Worm (Caenorhabditis elegans): ENCODE results near the gene srx-88.

srx-88 gene

ce11 chrV:11610481-11610880, 27.2 kb downstream of the srx-88 start, which contains the start of gene sas-5 (continued):
- no peak for TF ChIP-seq hmg-20 (GFP tag; IDR thresholded peaks at IDR 0.05)
- TF ChIP-seq hrde-1 (tag; optimal IDR thresholded peaks at IDR 0.05; ENCODE audit: borderline replicate concordance), result no peak
- TF ChIP-seq let-607 (tag; optimal IDR thresholded peaks at IDR 0.05), result peak in 1 of 2 experiments; percentile 22
- TF ChIP-seq sea-2 (GFP tag; IDR thresholded peaks at IDR 0.05), result no peak
- no peak for TF ChIP-seq cebp-2 (GFP tag; IDR thresholded peaks at IDR 0.05)
- no peak for TF ChIP-seq F39B2.1 (GFP tag; IDR thresholded peaks at IDR 0.05)
- TF ChIP-seq madf-8 (GFP tag; conservative IDR thresholded peaks at IDR 0.05), result peak; percentile 84
- no peak for TF ChIP-seq Y79H2A.3 (GFP tag; conservative IDR thresholded peaks at IDR 0.05)
- TF ChIP-seq tbx-9 (tag; optimal IDR thresholded peaks at IDR 0.05; ENCODE audit: borderline replicate concordance), result no peak
- TF ChIP-seq somi-1 (GFP tag; optimal IDR thresholded peaks at IDR 0.05), result no peak
- peak; percentile 14 for TF ChIP-seq die-1 (tag; optimal IDR thresholded peaks at IDR 0.05)
- TF ChIP-seq tbp1 (GFP tag; optimal IDR thresholded peaks at IDR 0.05), result no peak
- no peak for TF ChIP-seq hlh-12 (tag; optimal IDR thresholded peaks at IDR 0.05)
- peak; percentile 9 for TF ChIP-seq nhr-90 (tag; optimal IDR thresholded peaks at IDR 0.05)
- no peak for TF ChIP-seq F10E7.11 (tag; optimal IDR thresholded peaks at IDR 0.05)
- no peak for TF ChIP-seq bed-2 (GFP tag; IDR thresholded peaks at IDR 0.05)
- 0 out of 2 replicates have a peak, but pooled peaks have one; percentile 51 for TF ChIP-seq C06A6.2 (GFP tag; conservative IDR thresholded peaks at IDR 0.05)
- no peak for TF ChIP-seq akir-1 (GFP tag; optimal IDR thresholded peaks at IDR 0.05)
- TF ChIP-seq pbrm-1 (GFP tag; IDR thresholded peaks at IDR 0.05), result peak; percentile 82
- no peak for TF ChIP-seq dpff-1 (tag; optimal IDR thresholded peaks at IDR 0.05)
- TF ChIP-seq Y53G8AR.9 (GFP tag; conservative IDR thresholded peaks at IDR 0.05), result peak; percentile 57; the same call in 1 of the 2 replicates
- TF ChIP-seq egl-44 (GFP tag; IDR thresholded peaks at IDR 0.05), result no peak
- peak in 1 of 2 experiments; percentile 50 for TF ChIP-seq rec-8 (tag; optimal IDR thresholded peaks at IDR 0.05)
- TF ChIP-seq dox-1 (GFP tag; IDR thresholded peaks at IDR 0.05), result peak; percentile 87
- no peak for TF ChIP-seq madf-3 (GFP tag; IDR thresholded peaks at IDR 0.05)
- 0 out of 2 replicates have a peak, but pooled peaks have one; percentile 37 for TF ChIP-seq ztf-25 (GFP tag; IDR thresholded peaks at IDR 0.05)
- no peak for TF ChIP-seq bed-1 (GFP tag; IDR thresholded peaks at IDR 0.05)
- TF ChIP-seq Y56A3A.18 (GFP tag; IDR thresholded peaks at IDR 0.05), result peak; percentile 71; the same call in 1 of the 2 replicates
- TF ChIP-seq snpc-1.3 (tag; optimal IDR thresholded peaks at IDR 0.05; ENCODE audit: insufficient read depth), result no peak
- TF ChIP-seq ztf-3 (GFP tag; optimal IDR thresholded peaks at IDR 0.05), result no peak
- TF ChIP-seq attf-3 (GFP tag; conservative IDR thresholded peaks at IDR 0.05), result 0 out of 2 replicates have a peak, but pooled peaks have one; percentile 15
- peak; percentile 57 for TF ChIP-seq ceh-27 (GFP tag; optimal IDR thresholded peaks at IDR 0.05)
- peak; percentile 54 for TF ChIP-seq attf-5 (GFP tag; optimal IDR thresholded peaks at IDR 0.05)
- peak; percentile 40 for TF ChIP-seq rpc-1 (optimal IDR thresholded peaks at IDR 0.05)
- TF ChIP-seq rpc-1 (tag; optimal IDR thresholded peaks at IDR 0.05), result no peak
- peak; percentile 58 for TF ChIP-seq hmg-1.2 (GFP tag; IDR thresholded peaks at IDR 0.05)
- TF ChIP-seq lin-40 (tag; optimal IDR thresholded peaks at IDR 0.05), result peak; percentile 51
- no peak for TF ChIP-seq chd-7 (tag; optimal IDR thresholded peaks at IDR 0.05)
- TF ChIP-seq ztf-22 (GFP tag; optimal IDR thresholded peaks at IDR 0.05), result no peak
- peak; percentile 60 for TF ChIP-seq unc-130 (GFP tag; optimal IDR thresholded peaks at IDR 0.05)
- peak; percentile 72 for TF ChIP-seq xnd-1 (tag; optimal IDR thresholded peaks at IDR 0.05)
- TF ChIP-seq attf-6 (GFP tag; IDR thresholded peaks at IDR 0.05), result 0 out of 2 replicates have a peak, but pooled peaks have one; percentile 10
- no peak for TF ChIP-seq lsy-27 (tag; optimal IDR thresholded peaks at IDR 0.05; ENCODE audit: borderline replicate concordance, insufficient read depth)
- peak; percentile 82 for TF ChIP-seq B0336.3 (GFP tag; IDR thresholded peaks at IDR 0.05)

All from whole organism, young adult.